Fruit fly (Drosophila melanogaster) whole organism, embryonic: ENCODE measurements around the gene Rpn1.

Experiments
- Awh ChIP-seq: fragments of 200-800 bp; sonication (Bioruptor generic); IDR thresholded peaks from 2 replicates; pipeline ENCODE4, ENCODE4 v1.3.6; 2022; ENCODE audit warnings: missing biosample characterization, missing genetic modification characterization
- BtbVII ChIP-seq: fragments of 200-800 bp; sonication (Bioruptor generic); optimal IDR thresholded peaks from 3 replicates; lab custom pipeline; 2017; ENCODE audit warnings: missing biosample characterization, mild to moderate bottlenecking, missing genetic modification characterization
- CG10543 ChIP-seq: fragments of 200-800 bp; sonication (Bioruptor generic); optimal IDR thresholded peaks from 3 replicates; lab custom pipeline; 2017; ENCODE audit warnings: missing biosample characterization, mild to moderate bottlenecking, missing genetic modification characterization, moderate library complexity
- CG10565 ChIP-seq: fragments of 200-800 bp; sonication (Bioruptor generic); optimal IDR thresholded peaks from 3 replicates; lab custom pipeline; 2016; ENCODE audit warnings: missing biosample characterization, mild to moderate bottlenecking, missing genetic modification characterization
- CG10979 ChIP-seq: fragments of 200-800 bp; sonication (Bioruptor generic); optimal IDR thresholded peaks from 2 replicates; lab custom pipeline; 2018; ENCODE audit warnings: missing biosample characterization, mild to moderate bottlenecking, missing genetic modification characterization, moderate library complexity
- CG12769 ChIP-seq: fragments of 200-800 bp; sonication (Bioruptor generic); optimal IDR thresholded peaks from 2 replicates; lab custom pipeline; 2019; ENCODE audit warnings: missing biosample characterization, mild to moderate bottlenecking, missing genetic modification characterization, moderate library complexity
- CG13296 ChIP-seq: fragments of 200-800 bp; sonication (Bioruptor generic); optimal IDR thresholded peaks from 3 replicates; lab custom pipeline; 2018; ENCODE audit warnings: missing biosample characterization, mild to moderate bottlenecking, missing genetic modification characterization
- CG13894 ChIP-seq: fragments of 200-800 bp; sonication (Bioruptor generic); optimal IDR thresholded peaks from 3 replicates; lab custom pipeline; 2018; ENCODE audit warnings: missing biosample characterization, mild to moderate bottlenecking, missing genetic modification characterization, moderate library complexity
- CG17385 ChIP-seq: fragments of 200-800 bp; sonication (Bioruptor generic); optimal IDR thresholded peaks from 3 replicates; lab custom pipeline; 2018; ENCODE audit warnings: missing biosample characterization, mild to moderate bottlenecking, missing genetic modification characterization
- CG18599 ChIP-seq: fragments of 200-800 bp; sonication (Bioruptor generic); optimal IDR thresholded peaks from 3 replicates; lab custom pipeline; 2017; ENCODE audit warnings: missing biosample characterization, missing genetic modification characterization, mild to moderate bottlenecking, moderate library complexity, missing genetic modification reagents
- CG2199 ChIP-seq: fragments of 200-800 bp; sonication (Bioruptor generic); IDR thresholded peaks from 3 replicates; pipeline ENCODE4 v1.3.6; 2022; ENCODE audit warnings: missing biosample characterization, missing genetic modification characterization
- CG34376 ChIP-seq: fragments of 200-800 bp; sonication (Bioruptor generic); optimal IDR thresholded peaks from 2 replicates; lab custom pipeline; 2018; ENCODE audit warnings: missing biosample characterization, mild to moderate bottlenecking, missing genetic modification characterization
- CG6854 ChIP-seq: fragments of 200-800 bp; sonication (Bioruptor generic); optimal IDR thresholded peaks from 3 replicates; lab custom pipeline; 2017; ENCODE audit warnings: missing biosample characterization, mild to moderate bottlenecking, missing genetic modification characterization
- CG8478 ChIP-seq: fragments of >200 bp; optimal IDR thresholded peaks from 2 replicates; lab custom pipeline; 2018
- Deaf1 ChIP-seq: fragments of 200-800 bp; optimal IDR thresholded peaks from 3 replicates; lab custom pipeline; 2019; ENCODE audit warnings: missing biosample characterization, mild to moderate bottlenecking, missing genetic modification characterization, moderate library complexity
- E2f2 ChIP-seq: fragments of 200-800 bp; sonication (Bioruptor generic); IDR thresholded peaks from 2 replicates; pipeline ENCODE4 v1.3.6; 2022; ENCODE audit warnings: missing biosample characterization, missing genetic modification characterization
- Fer1 ChIP-seq: fragments of 200-800 bp; sonication (Bioruptor generic); optimal IDR thresholded peaks from 2 replicates; lab custom pipeline; 2017; ENCODE audit warnings: missing biosample characterization, mild to moderate bottlenecking, missing genetic modification characterization
- GATAe ChIP-seq: fragments of 200-800 bp; sonication (Bioruptor generic); conservative IDR thresholded peaks from 2 replicates; pipeline ENCODE4 v1.3.6; 2022; ENCODE audit warnings: missing biosample characterization, missing genetic modification characterization
- H15 ChIP-seq: fragments of 200-800 bp; sonication (Bioruptor generic); IDR thresholded peaks from 3 replicates; pipeline ENCODE4 v1.3.6; 2022; ENCODE audit warnings: missing biosample characterization, missing genetic modification characterization
- HmgD ChIP-seq: fragments of 200-800 bp; sonication (Bioruptor generic); optimal IDR thresholded peaks from 3 replicates; lab custom pipeline; 2016; ENCODE audit warnings: missing biosample characterization, missing genetic modification characterization
- HmgZ ChIP-seq: fragments of 200-800 bp; sonication (Bioruptor generic); optimal IDR thresholded peaks from 2 replicates; lab custom pipeline; 2018; ENCODE audit warnings: missing biosample characterization, mild to moderate bottlenecking, missing genetic modification characterization
- Hmr ChIP-seq: fragments of 200-800 bp; sonication (Bioruptor generic); optimal IDR thresholded peaks from 3 replicates; lab custom pipeline; 2017; ENCODE audit warnings: mild to moderate bottlenecking, missing biosample characterization, missing genetic modification reagents, missing genetic modification characterization
- MTF-1 ChIP-seq: fragments of 200-800 bp; sonication (Bioruptor generic); optimal IDR thresholded peaks from 2 replicates; lab custom pipeline; 2018; ENCODE audit warnings: missing biosample characterization, mild to moderate bottlenecking, missing genetic modification characterization, borderline replicate concordance
- Med ChIP-seq: fragments of 200-800 bp; sonication (Bioruptor generic); peaks from one replicate; lab custom pipeline; 2016; ENCODE audit warnings: missing biosample characterization, missing genetic modification characterization, mild to moderate bottlenecking, inconsistent platforms, moderate library complexity
- Pdp1 ChIP-seq, 2 experiments: fragments of 200-800 bp; sonication (Bioruptor generic); optimal IDR thresholded peaks; 3 replicates each; lab custom pipeline; 2016; ENCODE audit warnings: missing biosample characterization in 2 of 2, missing genetic modification characterization in 2 of 2, mild to moderate bottlenecking in 1 of 2, moderate library complexity in 1 of 2
- Scr ChIP-seq: fragments of 200-800 bp; sonication (Bioruptor generic); IDR thresholded peaks from 2 replicates; pipeline ENCODE4 v1.3.6; 2022; ENCODE audit warnings: missing biosample characterization, missing genetic modification characterization; ENCODE audit not compliant: partially characterized antibody
- Stat92E ChIP-seq, 3 experiments: fragments of >200 bp in 2 of 3; fragments of 200-800 bp in 1 of 3; sonication (Bioruptor generic) in 1 of 3; optimal IDR thresholded peaks; 2 replicates each; lab custom pipeline; 2017 to 2019; ENCODE audit warnings: missing biosample characterization in 3 of 3, missing genetic modification characterization in 3 of 3, mild to moderate bottlenecking in 1 of 3, moderate library complexity in 1 of 3
- TFAM ChIP-seq: fragments of 200-800 bp; sonication (Bioruptor generic); optimal IDR thresholded peaks from 2 replicates; lab custom pipeline; 2017; ENCODE audit warnings: missing biosample characterization, missing genetic modification characterization, inconsistent platforms
- cas ChIP-seq: fragments of 200-800 bp; sonication (Bioruptor generic); IDR thresholded peaks from 2 replicates; pipeline ENCODE4 v1.3.6; 2022; ENCODE audit warnings: missing biosample characterization, missing genetic modification characterization
- chinmo ChIP-seq: fragments of 200-800 bp; sonication (Bioruptor generic); IDR thresholded peaks from 4 replicates; pipeline ENCODE4 v1.3.6; 2022; ENCODE audit warnings: missing biosample characterization, missing genetic modification characterization; ENCODE audit not compliant: partially characterized antibody
- cwo ChIP-seq: fragments of 200-800 bp; sonication (Bioruptor generic); optimal IDR thresholded peaks from 3 replicates; lab custom pipeline; 2017; ENCODE audit warnings: missing biosample characterization, missing genetic modification characterization, mild to moderate bottlenecking, moderate library complexity, missing genetic modification reagents
- eve ChIP-seq, 2 experiments: fragments of >200 bp; optimal IDR thresholded peaks; 2 replicates each; lab custom pipeline; 2017; ENCODE audit warnings: missing biosample characterization in 2 of 2, missing genetic modification characterization in 2 of 2
- exex ChIP-seq: fragments of 200-800 bp; sonication (Bioruptor generic); optimal IDR thresholded peaks from 4 replicates; lab custom pipeline; 2018; ENCODE audit warnings: missing biosample characterization, mild to moderate bottlenecking, missing genetic modification characterization, moderate library complexity
- grn ChIP-seq: fragments of 200-800 bp; sonication (Bioruptor generic); optimal IDR thresholded peaks from 3 replicates; lab custom pipeline; 2017; ENCODE audit warnings: missing biosample characterization, missing genetic modification characterization
- hth ChIP-seq: fragments of >200 bp; optimal IDR thresholded peaks from 2 replicates; lab custom pipeline; 2017; ENCODE audit warnings: inconsistent platforms
- ind ChIP-seq: fragments of 200-800 bp; sonication (Bioruptor generic); optimal IDR thresholded peaks from 3 replicates; lab custom pipeline; 2016; ENCODE audit warnings: missing biosample characterization, missing genetic modification characterization
- ken ChIP-seq: fragments of 200-800 bp; sonication (Bioruptor generic); IDR thresholded peaks from 3 replicates; pipeline ENCODE4 v1.3.6; 2022; ENCODE audit warnings: missing biosample characterization, missing genetic modification characterization
- lab ChIP-seq: fragments of 200-800 bp; sonication (Bioruptor generic); optimal IDR thresholded peaks from 3 replicates; lab custom pipeline; 2017; ENCODE audit warnings: missing biosample characterization, missing genetic modification characterization, mild to moderate bottlenecking, moderate library complexity, missing genetic modification reagents
- mirr ChIP-seq: fragments of 200-800 bp; sonication (Bioruptor generic); optimal IDR thresholded peaks from 3 replicates; lab custom pipeline; 2018; ENCODE audit warnings: missing biosample characterization, mild to moderate bottlenecking, missing genetic modification characterization
- oc ChIP-seq: fragments of 200-800 bp; sonication (Bioruptor generic); optimal IDR thresholded peaks from 2 replicates; lab custom pipeline; 2018; ENCODE audit warnings: missing biosample characterization, mild to moderate bottlenecking, missing genetic modification characterization, moderate library complexity
- pfk ChIP-seq: fragments of 200-800 bp; sonication (Bioruptor generic); optimal IDR thresholded peaks from 2 replicates; lab custom pipeline; 2018; ENCODE audit warnings: missing biosample characterization, mild to moderate bottlenecking, missing genetic modification characterization, moderate library complexity
- psq ChIP-seq: fragments of 200-800 bp; sonication (Bioruptor generic); optimal IDR thresholded peaks from 2 replicates; lab custom pipeline; 2017; ENCODE audit warnings: missing biosample characterization, missing genetic modification characterization
- sd ChIP-seq: fragments of 200-800 bp; sonication (Bioruptor generic); optimal IDR thresholded peaks from 3 replicates; lab custom pipeline; 2018; ENCODE audit warnings: missing biosample characterization, mild to moderate bottlenecking, missing genetic modification characterization, moderate library complexity
- sqz ChIP-seq: fragments of 200-800 bp; sonication (Bioruptor generic); optimal IDR thresholded peaks from 3 replicates; lab custom pipeline; 2018; ENCODE audit warnings: missing biosample characterization, mild to moderate bottlenecking, missing genetic modification characterization
- sug ChIP-seq: fragments of 200-800 bp; optimal IDR thresholded peaks from 2 replicates; lab custom pipeline; 2019; ENCODE audit warnings: missing biosample characterization, mild to moderate bottlenecking, missing genetic modification characterization, moderate library complexity
- vvl ChIP-seq: fragments of 200-800 bp; sonication (Bioruptor generic); IDR thresholded peaks from 2 replicates; pipeline ENCODE4 v1.3.6; 2022; ENCODE audit warnings: missing biosample characterization, missing genetic modification characterization
- wek ChIP-seq: fragments of 200-800 bp; sonication (Bioruptor generic); optimal IDR thresholded peaks from 3 replicates; lab custom pipeline; 2018; ENCODE audit warnings: missing biosample characterization, mild to moderate bottlenecking, missing genetic modification characterization, moderate library complexity

The Rpn1 gene

DNA sequence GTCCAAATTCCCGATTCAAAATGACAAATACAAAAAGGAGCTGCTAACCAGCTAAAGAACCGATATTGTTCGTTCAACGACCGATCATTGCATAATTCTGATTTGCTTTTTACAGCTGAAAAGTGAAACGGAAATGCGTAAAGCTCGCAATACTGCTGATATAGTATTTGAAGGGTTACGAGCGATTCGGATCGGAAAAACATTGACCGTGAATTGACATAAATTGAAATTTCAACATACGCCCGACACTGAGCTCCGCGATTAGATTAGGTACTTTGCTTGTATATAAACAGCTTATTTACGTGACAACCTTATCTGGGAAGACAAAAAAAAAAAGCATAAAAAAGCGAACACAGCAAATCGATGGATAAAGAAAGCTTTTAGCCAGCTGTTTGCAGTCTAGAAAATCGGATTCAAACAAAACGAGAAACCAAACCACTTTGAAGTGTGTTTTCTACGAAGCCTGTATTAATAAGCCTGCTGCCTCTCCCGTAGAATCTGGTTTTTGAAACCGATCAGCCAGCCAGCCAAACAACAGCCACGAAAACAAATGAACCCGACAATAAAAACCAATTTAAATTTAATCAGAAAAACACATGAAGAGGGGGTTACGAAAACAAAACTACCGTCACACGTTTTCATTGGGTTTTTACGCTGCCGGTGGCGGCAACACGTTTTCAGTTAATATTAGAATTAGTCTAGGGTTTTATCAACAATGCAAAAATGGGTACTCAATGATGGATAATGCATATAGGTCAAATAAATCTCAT, 13.2 kb upstream of the Rpn1 start:
- peak; percentile 30 for TF ChIP-seq HmgZ
- TF ChIP-seq Hmr (GFP tag; lab: Kevin White, UChicago) = no peak
- peak; percentile 50 for TF ChIP-seq CG13894 (tag; lab: Kevin White, UChicago)
- no peak for TF ChIP-seq CG6854 (GFP tag; lab: Kevin White, UChicago)
- peak; percentile 17 for TF ChIP-seq CG13296 (GFP tag; lab: Kevin White, UChicago)
- peak; percentile 82 for TF ChIP-seq cwo (GFP tag; lab: Kevin White, UChicago)
- 0 out of 2 replicates have a peak, but pooled peaks have one; percentile 65 for TF ChIP-seq Awh
- peak; percentile 16 for TF ChIP-seq Fer1 (GFP tag; lab: Kevin White, UChicago)
- TF ChIP-seq Deaf1 = peak; percentile 30
- peak; percentile 32; the same call in 1 of the 2 replicates for TF ChIP-seq GATAe
- TF ChIP-seq Pdp1 (GFP tag; optimal IDR thresholded peaks at IDR 0.05; lab: Kevin White, UChicago) = peak in 1 of 2 experiments; percentile 96
- TF ChIP-seq exex (tag; lab: Kevin White, UChicago) = peak; percentile 79
- peak; percentile 90 for TF ChIP-seq mirr
- peak; percentile 41 for TF ChIP-seq sug (tag; lab: Kevin White, UChicago)
- no peak for TF ChIP-seq wek (GFP tag; lab: Kevin White, UChicago)
- TF ChIP-seq oc (tag; lab: Kevin White, UChicago) = peak; percentile 47
- peak; percentile 32 for TF ChIP-seq BtbVII (GFP tag; lab: Kevin White, UChicago)
- 0 out of 2 replicates have a peak, but pooled peaks have one; percentile 28 for TF ChIP-seq vvl
- TF ChIP-seq sd (tag; lab: Kevin White, UChicago) = no peak
- peak; percentile 39 for TF ChIP-seq Med (GFP tag; lab: Kevin White, UChicago)
- TF ChIP-seq chinmo (GFP tag; lab: Robert Waterston, UW) = peak; percentile 79; the same call in 2 of the 4 replicates
- peak; percentile 84 for TF ChIP-seq CG34376 (GFP tag; lab: Kevin White, UChicago)
- peak; percentile 16 for TF ChIP-seq CG12769 (tag; lab: Kevin White, UChicago)
- TF ChIP-seq sqz (GFP tag; lab: Kevin White, UChicago) = peak; percentile 40
- TF ChIP-seq pfk (GFP tag; lab: Kevin White, UChicago) = peak; percentile 57
- peak; percentile 68 for TF ChIP-seq CG10543 (GFP tag; lab: Kevin White, UChicago)
- peak; percentile 67 for TF ChIP-seq grn (GFP tag; lab: Kevin White, UChicago)
- no peak for TF ChIP-seq psq
- peak; percentile 17 for TF ChIP-seq lab (GFP tag; lab: Kevin White, UChicago)
- TF ChIP-seq CG17385 (GFP tag; lab: Kevin White, UChicago) = no peak
- TF ChIP-seq CG18599 (GFP tag; lab: Kevin White, UChicago) = peak; percentile 28

- TF ChIP-seq Scr (no peak), ind (GFP tag; lab: Kevin White, UChicago) (peak; percentile 97), Stat92E (GFP tag; optimal IDR thresholded peaks at IDR 0.05; lab: Kevin White, UChicago) (peak in 1 of 3 experiments; percentile 79), CG2199 (peak; percentile 93; the same call in 1 of the 3 replicates), CG10979 (peak; percentile 85), hth (lab: Kevin White, UChicago) (no peak), eve (GFP tag; optimal IDR thresholded peaks at IDR 0.05; lab: Kevin White, UChicago) (peak in 1 of 2 experiments; percentile 96), TFAM (GFP tag; lab: Kevin White, UChicago) (peak; percentile 65), CG8478 (lab: Kevin White, UChicago) (no peak), CG10565 (GFP tag; lab: Kevin White, UChicago) (peak; percentile 19), MTF-1 (GFP tag; lab: Kevin White, UChicago) (peak; percentile 85), cas (GFP tag; lab: Robert Waterston, UW) (peak; percentile 80), HmgD (GFP tag; lab: Kevin White, UChicago) (peak; percentile 77), H15 (GFP tag; lab: Robert Waterston, UW) (peak; percentile 80), E2f2 (GFP tag; lab: Robert Waterston, UW) (peak; percentile 79), ken (GFP tag; lab: Robert Waterston, UW) (peak; percentile 95)
These were observed 12.1 kb upstream of the Rpn1 start for dm6 chr3L:19902560-19903399.
